Worm (Caenorhabditis elegans) whole organism, L4 larva: ENCODE data around the gene hil-4.

ENCODE experiments used
- F26F4.8 ChIP-seq: fragments of 200-800 bp; sonication (Bioruptor generic); conservative IDR thresholded peaks from 2 replicates; pipeline ENCODE4 v1.3.6; 2022; ENCODE audit warnings: missing genetic modification characterization, missing compliant biosample characterization
- F44E2.7 ChIP-seq: fragments of 200-800 bp; sonication (Bioruptor generic); IDR thresholded peaks from 2 replicates; pipeline ENCODE4 v2.1.2; 2022; ENCODE audit warnings: missing genetic modification characterization, missing compliant biosample characterization
- T20F7.1 ChIP-seq: fragments of 200-800 bp; sonication (Bioruptor generic); optimal IDR thresholded peaks from 2 replicates; lab custom pipeline; 2018; ENCODE audit warnings: mild to moderate bottlenecking, missing genetic modification characterization, missing compliant biosample characterization
- Y48G9A.11 ChIP-seq: fragments of 200-800 bp; sonication (Bioruptor generic); IDR thresholded peaks from 2 replicates; pipeline ENCODE4 v1.3.6; 2022; ENCODE audit warnings: missing genetic modification reagents, missing genetic modification characterization, missing compliant biosample characterization
- Y5F2A.4 ChIP-seq: fragments of 200-800 bp; sonication (Bioruptor generic); optimal IDR thresholded peaks from 2 replicates; lab custom pipeline; 2018; ENCODE audit warnings: mild to moderate bottlenecking, missing genetic modification characterization, missing compliant biosample characterization
- ZK337.2 ChIP-seq: fragments of 200-800 bp; sonication (Bioruptor generic); IDR thresholded peaks from 2 replicates; pipeline ENCODE4 v1.3.6; 2022; ENCODE audit warnings: missing genetic modification reagents, missing genetic modification characterization, missing compliant biosample characterization
- aha-1 ChIP-seq: fragments of 150-350 bp; peaks from one replicate; lab custom pipeline; 2014; ENCODE audit warnings: missing biosample characterization, missing genetic modification characterization
- aly-2 ChIP-seq: sonication (generic microtip); optimal IDR thresholded peaks from 2 replicates; lab custom pipeline; 2018; ENCODE audit warnings: missing biosample characterization, missing genetic modification characterization
- ceh-20 ChIP-seq: fragments of 200-800 bp; sonication (Bioruptor generic); IDR thresholded peaks from 2 replicates; pipeline ENCODE4 v1.3.6; 2022; ENCODE audit warnings: missing genetic modification reagents, missing genetic modification characterization, missing compliant biosample characterization
- ceh-44 ChIP-seq: fragments of 200-800 bp; sonication (Bioruptor generic); IDR thresholded peaks from 2 replicates; pipeline ENCODE4 v1.3.6; 2022; ENCODE audit warnings: missing genetic modification reagents, missing genetic modification characterization, missing compliant biosample characterization
- ceh-62 ChIP-seq: sonication (generic microtip); optimal IDR thresholded peaks from 2 replicates; lab custom pipeline; 2017; ENCODE audit warnings: missing biosample characterization, missing genetic modification characterization
- ctbp-1 ChIP-seq: fragments of 200-800 bp; sonication (Bioruptor generic); IDR thresholded peaks from 2 replicates; pipeline ENCODE4 v1.3.6; 2022; ENCODE audit warnings: missing genetic modification reagents, missing genetic modification characterization, missing compliant biosample characterization
- daf-8 ChIP-seq: fragments of 200-800 bp; sonication (Bioruptor generic); IDR thresholded peaks from 2 replicates; pipeline ENCODE4 v1.3.6; 2022; ENCODE audit warnings: missing genetic modification characterization, missing compliant biosample characterization
- egl-43 ChIP-seq: fragments of 200-800 bp; sonication (Bioruptor generic); IDR thresholded peaks from 2 replicates; pipeline ENCODE4 v1.3.6; 2022; ENCODE audit warnings: missing genetic modification reagents, missing genetic modification characterization, missing compliant biosample characterization
- jun-1 ChIP-seq: fragments of 150-350 bp; optimal IDR thresholded peaks from 2 replicates; lab custom pipeline; 2014; ENCODE audit warnings: missing biosample characterization, missing genetic modification reagents, missing genetic modification characterization
- lim-7 ChIP-seq: fragments of 200-800 bp; sonication (Bioruptor generic); IDR thresholded peaks from 2 replicates; pipeline ENCODE4 v1.3.6; 2022; ENCODE audit warnings: missing genetic modification characterization, missing compliant biosample characterization
- lin-15B ChIP-seq: fragments of 150-350 bp; sonication (generic microtip); optimal IDR thresholded peaks from 3 replicates; lab custom pipeline; 2014; ENCODE audit warnings: missing biosample characterization, missing genetic modification characterization
- lin-38 ChIP-seq: fragments of 200-800 bp; sonication (Bioruptor generic); IDR thresholded peaks from 2 replicates; pipeline ENCODE4 v1.3.6; 2022; ENCODE audit warnings: missing genetic modification reagents, missing genetic modification characterization, missing compliant biosample characterization
- lin-39 ChIP-seq: fragments of 150-350 bp; optimal IDR thresholded peaks from 2 replicates; lab custom pipeline; 2014; ENCODE audit warnings: missing biosample characterization, missing genetic modification reagents, missing genetic modification characterization
- mdl-1 ChIP-seq, 2 experiments: fragments of 150-350 bp in 1 of 2; sonication (generic microtip) in 1 of 2; optimal IDR thresholded peaks; 2 replicates each; lab custom pipeline; 2014 to 2017; ENCODE audit warnings: missing biosample characterization in 2 of 2, missing genetic modification characterization in 2 of 2
- mxl-3 ChIP-seq: fragments of 200-800 bp; sonication (Bioruptor generic); optimal IDR thresholded peaks from 2 replicates; lab custom pipeline; 2018; ENCODE audit warnings: mild to moderate bottlenecking, missing genetic modification characterization, missing compliant biosample characterization
- nhr-11 ChIP-seq: fragments of 150-350 bp; optimal IDR thresholded peaks from 2 replicates; lab custom pipeline; 2014; ENCODE audit warnings: missing biosample characterization, missing genetic modification characterization
- nhr-111 ChIP-seq: fragments of 200-800 bp; sonication (Bioruptor generic); optimal IDR thresholded peaks from 2 replicates; lab custom pipeline; 2018; ENCODE audit warnings: mild to moderate bottlenecking, missing genetic modification characterization, missing compliant biosample characterization
- nhr-237 ChIP-seq: sonication (generic microtip); optimal IDR thresholded peaks from 2 replicates; lab custom pipeline; 2017; ENCODE audit warnings: missing biosample characterization, missing genetic modification characterization
- nhr-25 ChIP-seq: sonication (generic microtip); optimal IDR thresholded peaks from 2 replicates; lab custom pipeline; 2017; ENCODE audit warnings: missing genetic modification characterization, mild to moderate bottlenecking, missing compliant biosample characterization, antibody characterized with exemption, moderate library complexity, borderline replicate concordance; ENCODE audit not compliant: insufficient read depth
- nhr-42 ChIP-seq: fragments of 200-800 bp; sonication (Bioruptor generic); IDR thresholded peaks from 2 replicates; pipeline ENCODE4 v1.3.6; 2022; ENCODE audit warnings: missing genetic modification characterization, missing compliant biosample characterization
- pha-4 ChIP-seq, 2 experiments: fragments of 150-350 bp in 1 of 2; fragments of 200-800 bp in 1 of 2; sonication (Bioruptor generic) in 1 of 2; IDR thresholded peaks in 1 of 2; optimal IDR thresholded peaks in 1 of 2; 2 replicates each; pipeline versions ENCODE4 v1.3.6 to Lab custom; 2014 to 2022; ENCODE audit warnings: missing genetic modification characterization in 2 of 2, missing genetic modification reagents in 2 of 2, missing biosample characterization in 1 of 2, missing compliant biosample characterization in 1 of 2
- php-3 ChIP-seq: fragments of 200-800 bp; sonication (Bioruptor generic); IDR thresholded peaks from 2 replicates; pipeline ENCODE4 v1.3.6; 2022; ENCODE audit warnings: missing genetic modification reagents, missing genetic modification characterization, missing compliant biosample characterization
- rbr-2 ChIP-seq: sonication (generic microtip); optimal IDR thresholded peaks from 2 replicates; lab custom pipeline; 2016; ENCODE audit warnings: missing genotype, missing genetic modification characterization, missing compliant biosample characterization
- saeg-2 ChIP-seq: fragments of 200-800 bp; sonication (Bioruptor generic); IDR thresholded peaks from 2 replicates; pipeline ENCODE4 v1.3.6; 2022; ENCODE audit warnings: missing genetic modification reagents, missing genetic modification characterization, missing compliant biosample characterization
- snpc-1.2 ChIP-seq: fragments of 200-800 bp; sonication (Bioruptor generic); IDR thresholded peaks from 2 replicates; pipeline ENCODE4 v1.3.6; 2022; ENCODE audit warnings: missing genetic modification reagents, missing genetic modification characterization, missing compliant biosample characterization
- unc-130 ChIP-seq: sonication (generic microtip); optimal IDR thresholded peaks from 2 replicates; lab custom pipeline; 2016; ENCODE audit warnings: missing genetic modification reagents, missing genetic modification characterization, missing compliant biosample characterization
- unc-39 ChIP-seq: sonication (generic microtip); optimal IDR thresholded peaks from 2 replicates; lab custom pipeline; 2017; ENCODE audit warnings: missing biosample characterization, missing genetic modification characterization
- unc-62 ChIP-seq, 3 experiments: fragments of 150-350 bp in 1 of 3; sonication (generic microtip); optimal IDR thresholded peaks in 2 of 3; peaks in 1 of 3; 1 replicate in 1 of 3; 2 replicates in 2 of 3; lab custom pipeline; 2014 to 2017; ENCODE audit warnings: missing biosample characterization in 3 of 3, missing genetic modification characterization in 3 of 3, missing genetic modification reagents in 3 of 3, missing genotype in 1 of 3
- vab-7 ChIP-seq: fragments of 200-800 bp; sonication (Bioruptor generic); IDR thresholded peaks from 2 replicates; pipeline ENCODE4 v1.3.6; 2022; ENCODE audit warnings: missing genetic modification reagents, missing genetic modification characterization, missing compliant biosample characterization
- zfp-2 ChIP-seq: sonication (generic microtip); optimal IDR thresholded peaks from 2 replicates; lab custom pipeline; 2016; ENCODE audit warnings: mild to moderate bottlenecking, missing genetic modification characterization, missing compliant biosample characterization

The hil-4 gene

DNA sequence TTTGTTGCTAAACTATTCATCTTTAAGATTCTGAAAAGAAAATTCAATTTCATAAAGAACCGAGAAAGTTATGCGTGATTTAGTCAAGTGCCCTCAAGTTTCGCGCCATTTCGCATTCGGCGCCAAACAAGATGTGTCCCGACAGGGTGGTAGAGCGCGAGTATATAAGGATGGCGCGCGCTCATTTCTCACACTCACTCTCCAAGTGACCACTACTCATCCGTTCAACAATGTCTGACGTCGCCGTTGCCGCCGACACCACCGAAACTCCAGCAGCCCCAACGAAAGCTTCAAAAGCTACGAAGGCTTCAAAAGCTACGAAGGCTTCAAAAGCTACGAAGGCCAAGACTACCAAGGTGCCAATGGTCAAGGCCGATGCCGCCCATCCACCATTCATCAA is at the start of gene hil-4:
hil-4 (plus strand) TSS at position 191 of the 400 bp plus-strand sequence.
- TF ChIP-seq aha-1 (peak; percentile 73), Y48G9A.11 (GFP tag; lab: Robert Waterston, UW) (peak; percentile 59), lin-38 (GFP tag; lab: Robert Waterston, UW) (peak; percentile 22; the same call in 1 of the 2 replicates), ceh-44 (GFP tag; lab: Robert Waterston, UW) (peak; percentile 54; the same call in 1 of the 2 replicates), unc-39 (tag; lab: Kevin White, UChicago) (no peak), jun-1 (no peak), lin-39 (tag; lab: Kevin White, UChicago) (no peak), snpc-1.2 (0 out of 2 replicates have a peak, but pooled peaks have one; percentile 25), egl-43 (GFP tag; lab: Robert Waterston, UW) (0 out of 2 replicates have a peak, but pooled peaks have one; percentile 67), nhr-25 (tag; lab: Kevin White, UChicago) (no peak), nhr-111 (GFP tag; lab: Kevin White, UChicago) (no peak), nhr-42 (GFP tag; lab: Robert Waterston, UW) (no peak), lim-7 (GFP tag; lab: Robert Waterston, UW) (peak; percentile 45; the same call in 1 of the 2 replicates), lin-15B (tag; lab: Kevin White, UChicago) (no peak), unc-130 (GFP tag; lab: Kevin White, UChicago) (peak; percentile 7), aly-2 (tag; lab: Kevin White, UChicago) (no peak), zfp-2 (no peak), vab-7 (GFP tag; lab: Robert Waterston, UW) (no peak)

DNA sequence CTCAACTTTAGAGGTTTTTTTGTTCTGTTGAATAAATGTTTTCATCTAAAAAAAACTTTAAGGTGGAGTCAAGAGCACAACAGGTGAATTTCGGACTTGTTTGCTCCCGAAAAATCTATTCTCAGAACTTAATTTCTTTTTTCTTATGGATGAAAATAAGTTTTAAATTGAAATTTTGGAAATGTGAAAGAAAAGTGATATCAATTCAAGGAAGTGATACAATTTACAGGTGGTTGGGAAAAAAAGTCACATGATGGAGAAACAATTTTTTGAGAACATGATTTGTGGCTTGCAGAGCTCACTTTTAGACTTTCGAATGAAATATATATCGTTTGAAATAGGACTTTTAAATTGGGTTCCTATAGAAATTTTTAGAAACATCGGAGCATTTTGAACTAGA is 46.5 kb upstream of the hil-4 start:
- TF ChIP-seq ceh-62 (no peak), php-3 (GFP tag; lab: Robert Waterston, UW) (no peak), Y5F2A.4 (GFP tag; lab: Kevin White, UChicago) (no peak), F26F4.8 (GFP tag; lab: Robert Waterston, UW) (no peak), ceh-20 (GFP tag; lab: Robert Waterston, UW) (no peak), pha-4 (GFP tag; IDR thresholded peaks at IDR 0.05; lab: Robert Waterston, UW) (no peak), pha-4 (tag; optimal IDR thresholded peaks at IDR 0.05; lab: Kevin White, UChicago) (no peak), ctbp-1 (no peak), nhr-237 (tag; lab: Kevin White, UChicago) (no peak), unc-62 (GFP tag; optimal IDR thresholded peaks at IDR 0.05 in 1 of 2; lab: Kevin White, UChicago) (no peak), unc-62 (tag; optimal IDR thresholded peaks at IDR 0.05; lab: Kevin White, UChicago) (no peak), lin-15B (tag; lab: Kevin White, UChicago) (no peak), nhr-11 (tag; lab: Kevin White, UChicago) (no peak), mxl-3 (GFP tag; lab: Kevin White, UChicago) (no peak), vab-7 (GFP tag; lab: Robert Waterston, UW) (no peak), mdl-1 (tag; optimal IDR thresholded peaks at IDR 0.05; lab: Kevin White, UChicago) (no peak), T20F7.1 (no peak), F44E2.7 (GFP tag; lab: Robert Waterston, UW) (no peak), rbr-2 (tag; lab: Kevin White, UChicago) (no peak)
- TF ChIP-seq, all 104 proteins: peak for 0

DNA sequence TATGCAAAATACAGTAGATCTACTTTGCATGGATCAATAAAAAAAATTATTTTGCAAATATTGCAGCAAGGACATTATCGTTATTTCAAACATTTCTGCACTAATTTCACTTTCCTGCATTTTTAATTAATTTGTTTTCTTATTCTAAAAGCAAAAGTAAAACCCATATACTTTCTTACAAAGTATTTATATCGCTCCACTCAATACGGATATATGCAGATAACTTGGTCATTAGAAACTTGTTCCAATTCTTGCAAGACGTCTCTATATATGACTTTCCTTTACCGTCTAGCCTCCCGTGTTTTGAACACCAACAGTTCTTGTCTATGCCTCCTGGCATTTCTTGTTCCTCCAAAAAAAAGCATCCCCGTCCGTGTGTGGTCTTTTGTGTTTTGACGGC is 43.6 kb upstream of the hil-4 start, which contains the start of gene oac-24:
oac-24 (plus strand) TSS at position 301 of the 400 bp plus-strand sequence.
- TF ChIP-seq daf-8 (GFP tag; lab: Robert Waterston, UW) (no peak), nhr-237 (tag; lab: Kevin White, UChicago) (no peak), saeg-2 (no peak), ZK337.2 (no peak)
- TF ChIP-seq, all 104 proteins: peak for 0
